Fruit fly (Drosophila melanogaster) whole organism, adult: ENCODE data around the gene CG6013.

Experiments used
- CG12768 ChIP-seq: fragments of 200-800 bp; sonication (Bioruptor generic); optimal IDR thresholded peaks from 2 replicates; lab custom pipeline; 2017; ENCODE audit warnings: missing biosample characterization, missing genetic modification characterization, mild to moderate bottlenecking, moderate library complexity, missing genetic modification reagents
- CG14711 ChIP-seq: fragments of 200-800 bp; sonication (Bioruptor generic); optimal IDR thresholded peaks from 2 replicates; lab custom pipeline; 2018; ENCODE audit warnings: missing biosample characterization, mild to moderate bottlenecking, missing genetic modification characterization, moderate library complexity
- CG1620 ChIP-seq: fragments of 200-800 bp; sonication (Bioruptor generic); optimal IDR thresholded peaks from 2 replicates; lab custom pipeline; 2016; ENCODE audit warnings: missing biosample characterization, missing genetic modification characterization
- Clk ChIP-seq: fragments of 200-800 bp; sonication (Bioruptor generic); optimal IDR thresholded peaks from 2 replicates; lab custom pipeline; 2017; ENCODE audit warnings: missing biosample characterization, missing genetic modification characterization
- Hr96 ChIP-seq: fragments of 200-800 bp; sonication (Bioruptor generic); optimal IDR thresholded peaks from 2 replicates; lab custom pipeline; 2016; ENCODE audit warnings: missing biosample characterization, missing genetic modification characterization
- bab1 ChIP-seq: fragments of 200-800 bp; sonication (Bioruptor generic); optimal IDR thresholded peaks from 3 replicates; lab custom pipeline; 2019; ENCODE audit warnings: missing biosample characterization, mild to moderate bottlenecking, missing genetic modification characterization, moderate library complexity
- kay ChIP-seq: fragments of 200-800 bp; sonication (Bioruptor generic); peaks from one replicate; lab custom pipeline; 2016; ENCODE audit warnings: missing biosample characterization, missing genetic modification characterization, borderline replicate concordance
- ovo ChIP-seq: fragments of 200-800 bp; sonication (Bioruptor generic); optimal IDR thresholded peaks from 2 replicates; lab custom pipeline; 2016; ENCODE audit warnings: missing biosample characterization, missing genetic modification characterization
- toe ChIP-seq: fragments of 200-800 bp; sonication (Bioruptor generic); optimal IDR thresholded peaks from 2 replicates; lab custom pipeline; 2016; ENCODE audit warnings: missing biosample characterization, missing genetic modification characterization

dm6 chr3R:19056884-19057283, 25.6 kb downstream of the CG6013 start:
- TF ChIP-seq kay = no peak
- TF ChIP-seq CG1620 (GFP tag; lab: Kevin White, UChicago) = no peak
- TF ChIP-seq ovo (GFP tag; lab: Kevin White, UChicago) = no peak
- no peak for TF ChIP-seq CG14711
- TF ChIP-seq toe (GFP tag; lab: Kevin White, UChicago) = no peak
- no peak for TF ChIP-seq Clk (GFP tag; lab: Kevin White, UChicago)
- TF ChIP-seq bab1 = no peak
- peak; percentile 8 for TF ChIP-seq Hr96 (GFP tag; lab: Kevin White, UChicago)
- no peak for TF ChIP-seq CG12768
